Fruit fly (Drosophila melanogaster): ENCODE data around the gene SCCRO.

DNA sequence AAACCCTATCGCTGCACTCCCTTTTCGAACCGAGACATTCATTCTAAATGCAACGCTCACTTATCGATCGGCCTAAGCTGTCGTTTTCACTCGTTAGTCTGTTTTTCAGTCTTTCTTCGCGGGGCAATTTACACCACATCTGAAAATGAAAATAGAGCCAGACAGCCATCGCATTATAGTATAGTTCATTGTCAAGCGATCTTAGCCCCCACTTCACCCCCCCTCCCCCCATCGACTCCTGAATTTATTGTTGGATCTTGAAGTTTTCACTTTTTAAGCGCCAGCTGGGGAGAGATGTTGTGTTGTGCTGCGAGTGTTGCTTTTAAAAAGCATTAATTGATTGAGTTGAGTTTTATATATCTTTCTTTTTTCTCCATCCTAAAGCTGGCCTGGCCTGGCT is 36.0 kb downstream of the SCCRO start:
- TF ChIP-seq kay (GFP tag; ENCODE audit: borderline replicate concordance), result no peak
- no peak for TF ChIP-seq CG7101 (tag; optimal IDR thresholded peaks at IDR 0.05)
- no peak for TF ChIP-seq CG33017 (tag; optimal IDR thresholded peaks at IDR 0.05)
- TF ChIP-seq CG1620 (GFP tag; optimal IDR thresholded peaks at IDR 0.05), result no peak
- TF ChIP-seq Crg-1 (GFP tag; optimal IDR thresholded peaks at IDR 0.05), result no peak
- TF ChIP-seq Hr96 (GFP tag; optimal IDR thresholded peaks at IDR 0.05), result no peak
- no peak for TF ChIP-seq tj (GFP tag; optimal IDR thresholded peaks at IDR 0.05)
- TF ChIP-seq Mnt (GFP tag; optimal IDR thresholded peaks at IDR 0.05), result no peak
- TF ChIP-seq ovo (GFP tag; optimal IDR thresholded peaks at IDR 0.05), result no peak
- TF ChIP-seq CG5204 (GFP tag; optimal IDR thresholded peaks at IDR 0.05), result no peak
- no peak for TF ChIP-seq cnc (optimal IDR thresholded peaks at IDR 0.05)

Measured in whole organism, adult.